Fruit fly (Drosophila melanogaster): Measurements from ENCODE around the gene CG14882.

The CG14882 gene

DNA sequence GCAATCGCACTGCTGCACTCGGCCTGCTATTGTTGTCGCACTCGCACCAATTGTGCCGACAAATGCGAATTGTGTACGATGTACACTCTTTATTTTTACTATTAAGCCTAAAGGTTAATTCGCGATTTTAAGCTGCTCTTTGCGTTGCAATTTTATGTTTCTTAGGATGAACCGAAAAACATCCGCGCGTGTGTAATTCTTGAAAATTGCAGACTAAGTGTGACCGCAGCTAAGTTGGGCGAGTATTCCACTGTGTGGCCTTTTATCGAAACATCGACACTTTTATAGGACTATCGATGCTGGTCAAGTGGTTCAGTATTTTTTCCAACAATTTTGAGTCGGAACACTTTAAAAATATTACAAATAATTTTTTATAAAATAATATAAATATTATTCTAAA, 10.6 kb downstream of the CG14882 start, which contains the start of gene Pak3:
Gene Pak3 (minus strand): TSS at position 225 of the 400 bp plus-strand sequence.
- TF ChIP-seq CG13204 (GFP tag; optimal IDR thresholded peaks at IDR 0.05) (no peak), CG4496 (GFP tag; IDR thresholded peaks at IDR 0.05) (0 out of 3 replicates have a peak, but pooled peaks have one; percentile 10), D1 (tag; optimal IDR thresholded peaks at IDR 0.05) (no peak), CG14655 (GFP tag; optimal IDR thresholded peaks at IDR 0.05) (no peak), Pif1A (GFP tag; optimal IDR thresholded peaks at IDR 0.05) (no peak), EcR (GFP tag; optimal IDR thresholded peaks at IDR 0.05) (no peak), CG15710 (tag; optimal IDR thresholded peaks at IDR 0.05) (no peak)

DNA sequence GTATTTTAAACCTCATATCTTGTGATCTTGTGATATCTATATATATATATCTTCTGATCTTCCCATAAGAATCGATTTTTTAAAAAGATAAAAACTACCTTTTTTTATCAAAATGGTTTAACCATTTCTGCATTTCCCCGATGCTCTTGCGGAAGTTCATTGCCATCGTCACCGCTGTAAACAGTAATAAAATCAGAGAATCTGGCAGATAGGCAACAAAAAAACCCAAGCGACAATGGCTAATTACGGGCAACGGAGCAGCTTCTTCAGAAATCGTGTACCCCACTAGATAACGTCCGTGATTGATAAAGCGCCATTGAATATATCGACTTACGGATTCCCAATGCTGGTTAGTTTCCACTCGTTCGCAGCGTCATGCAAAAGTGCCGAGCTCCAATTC, 11.2 kb downstream of the CG14882 start, which contains the start of gene CG10405:
Gene CG10405 (plus strand): TSS at position 301 of the 400 bp plus-strand sequence.
- no peak for TF ChIP-seq Ets98B (GFP tag; IDR thresholded peaks at IDR 0.05)
- TF ChIP-seq CG14655 (GFP tag; optimal IDR thresholded peaks at IDR 0.05), result no peak
- no peak for TF ChIP-seq CG15710 (tag; optimal IDR thresholded peaks at IDR 0.05)
- no peak for TF ChIP-seq gl (tag; optimal IDR thresholded peaks at IDR 0.05)
- no peak for TF ChIP-seq rn (GFP tag; IDR thresholded peaks at IDR 0.05)
- no peak for TF ChIP-seq CG12605 (GFP tag; IDR thresholded peaks at IDR 0.05)
- TF ChIP-seq CG8159 (tag; optimal IDR thresholded peaks at IDR 0.05), result no peak
- TF ChIP-seq EcR (GFP tag; optimal IDR thresholded peaks at IDR 0.05), result no peak
- no peak for TF ChIP-seq CG34367 (tag; optimal IDR thresholded peaks at IDR 0.05)
- no peak for TF ChIP-seq Pif1B (GFP tag; optimal IDR thresholded peaks at IDR 0.05)

DNA sequence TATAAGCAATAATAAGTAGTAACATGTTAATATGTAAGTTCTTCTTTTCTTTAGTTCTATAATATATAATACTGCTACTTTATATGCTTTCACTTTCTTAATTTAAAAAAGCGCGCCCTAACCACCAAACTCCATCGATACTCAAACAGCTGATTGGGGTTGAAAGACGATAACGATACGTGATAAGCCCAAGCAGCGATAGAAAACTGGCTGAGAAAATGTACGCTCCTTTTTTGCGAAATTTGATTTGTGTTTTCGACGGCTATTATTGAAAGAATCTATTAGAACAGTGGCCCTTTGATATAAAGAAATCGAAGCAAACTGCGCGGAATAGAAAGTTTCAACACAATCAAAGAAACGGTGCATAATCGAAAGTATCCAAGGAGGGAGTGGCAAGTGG, 12.9 kb downstream of the CG14882 start, which contains the start of gene CG14883:
Gene CG14883 (plus strand): TSS at position 178 of the 400 bp plus-strand sequence.
- TF ChIP-seq fd96Ca (GFP tag; IDR thresholded peaks at IDR 0.05) (no peak), CG34367 (tag; optimal IDR thresholded peaks at IDR 0.05) (no peak), CG4496 (GFP tag; IDR thresholded peaks at IDR 0.05) (no peak), Snoo (tag; optimal IDR thresholded peaks at IDR 0.05) (no peak), EcR (GFP tag; optimal IDR thresholded peaks at IDR 0.05) (no peak), CG8301 (tag; optimal IDR thresholded peaks at IDR 0.05) (no peak)

DNA sequence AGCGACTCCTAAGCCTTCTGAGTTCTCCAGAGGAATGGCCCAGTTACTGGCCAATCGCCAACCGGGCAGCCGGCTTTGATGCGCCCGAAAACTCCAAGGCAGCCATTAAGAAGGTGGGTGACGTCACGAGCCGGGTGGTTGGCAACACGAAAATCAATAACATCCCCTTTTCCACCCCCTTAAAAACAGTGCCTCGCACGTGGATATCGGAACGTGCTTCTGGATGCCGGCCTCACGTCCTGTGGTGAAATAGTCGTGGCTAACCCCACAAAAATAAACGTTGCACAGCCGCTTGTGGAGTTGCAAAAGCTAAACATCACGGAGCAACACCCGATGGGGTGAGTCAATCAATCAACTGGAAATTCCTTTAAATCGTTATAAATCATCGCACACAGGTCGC, 13.6 kb downstream of the CG14882 start:
- TF ChIP-seq rn (GFP tag; IDR thresholded peaks at IDR 0.05), result no peak
- no peak for TF ChIP-seq D1 (tag; optimal IDR thresholded peaks at IDR 0.05)
- TF ChIP-seq CG32121 (GFP tag; IDR thresholded peaks at IDR 0.05), result no peak
- TF ChIP-seq Ets98B (GFP tag; IDR thresholded peaks at IDR 0.05), result no peak
- TF ChIP-seq CG34367 (tag; optimal IDR thresholded peaks at IDR 0.05), result no peak
- TF ChIP-seq Pif1B (GFP tag; optimal IDR thresholded peaks at IDR 0.05), result no peak
- no peak for TF ChIP-seq gl (tag; optimal IDR thresholded peaks at IDR 0.05)
- TF ChIP-seq fd96Ca (GFP tag; IDR thresholded peaks at IDR 0.05), result no peak
- TF ChIP-seq CG14655 (GFP tag; optimal IDR thresholded peaks at IDR 0.05), result no peak

DNA sequence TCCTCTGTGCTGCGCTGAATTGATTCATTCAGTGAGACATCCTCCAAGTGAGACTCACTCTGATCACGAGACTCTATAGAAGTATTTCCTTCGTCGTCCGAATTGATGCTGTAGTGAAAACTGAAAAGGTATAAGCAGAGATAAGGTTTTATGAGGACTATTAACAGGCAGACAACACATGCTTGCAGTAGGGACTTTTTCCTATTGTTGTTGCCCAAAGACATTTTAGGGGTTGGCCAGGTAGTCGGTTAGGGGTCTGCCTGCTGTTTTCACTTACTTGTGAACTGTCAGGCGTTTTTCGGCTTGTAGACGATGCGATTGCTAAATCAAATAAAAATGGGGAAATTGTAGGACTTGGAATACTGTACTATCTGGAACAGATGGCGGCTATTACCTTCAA, 25.5 kb downstream of the CG14882 start:
- no peak for TF ChIP-seq fd96Ca (GFP tag; IDR thresholded peaks at IDR 0.05)
- no peak for TF ChIP-seq CG8159 (tag; optimal IDR thresholded peaks at IDR 0.05)
- no peak for TF ChIP-seq D1 (tag; optimal IDR thresholded peaks at IDR 0.05)
- no peak for TF ChIP-seq gl (tag; optimal IDR thresholded peaks at IDR 0.05)

DNA sequence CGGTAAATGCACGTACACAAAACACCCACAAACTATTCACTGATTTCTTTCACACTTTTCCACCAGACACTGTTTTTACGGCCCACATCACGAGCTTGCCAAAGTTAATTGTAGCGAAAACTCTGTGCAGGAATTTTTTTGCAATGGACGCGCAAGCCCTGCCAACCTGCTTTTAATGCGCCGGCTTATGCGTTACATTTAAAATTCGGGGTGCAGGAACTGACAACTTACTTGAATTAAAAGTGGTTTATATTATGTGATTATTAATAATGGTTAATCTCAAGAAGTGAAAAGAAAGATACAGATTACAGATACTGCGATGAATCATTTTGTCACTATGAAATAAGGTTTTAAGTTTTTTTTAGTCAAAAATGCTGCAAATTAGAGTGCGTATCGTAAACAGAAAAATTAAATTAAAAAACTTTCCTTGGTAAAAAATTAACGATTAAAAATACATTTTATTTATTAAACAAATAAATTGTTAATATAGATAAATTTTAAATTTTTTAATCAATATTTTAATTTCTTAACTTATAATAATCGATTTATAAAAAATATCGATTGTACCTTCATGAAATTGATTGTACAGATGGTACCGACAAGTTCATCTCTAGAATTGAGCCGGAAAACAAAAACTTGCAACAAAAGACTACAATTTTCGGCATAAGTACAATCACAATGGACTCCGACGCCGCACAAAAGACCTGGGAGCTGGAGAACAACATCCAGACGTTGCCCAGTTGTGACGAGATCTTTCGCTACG, 26.7 kb downstream of the CG14882 start, which contains the start of the genes CG42232 and CSN5:
Gene CG42232 (minus strand): TSS at position 163 of the 763 bp plus-strand sequence.
Gene CSN5 (plus strand): TSS at position 599 of the 763 bp plus-strand sequence.
- TF ChIP-seq CG10348 (GFP tag; IDR thresholded peaks at IDR 0.05), result no peak
- no peak for TF ChIP-seq CG9948 (tag; optimal IDR thresholded peaks at IDR 0.05)
- no peak for TF ChIP-seq CG17806 (tag; optimal IDR thresholded peaks at IDR 0.05)
- TF ChIP-seq Pif1A (GFP tag; optimal IDR thresholded peaks at IDR 0.05), result no peak
- TF ChIP-seq Ets98B (GFP tag; IDR thresholded peaks at IDR 0.05), result no peak
- TF ChIP-seq CG4496 (GFP tag; IDR thresholded peaks at IDR 0.05), result no peak

DNA sequence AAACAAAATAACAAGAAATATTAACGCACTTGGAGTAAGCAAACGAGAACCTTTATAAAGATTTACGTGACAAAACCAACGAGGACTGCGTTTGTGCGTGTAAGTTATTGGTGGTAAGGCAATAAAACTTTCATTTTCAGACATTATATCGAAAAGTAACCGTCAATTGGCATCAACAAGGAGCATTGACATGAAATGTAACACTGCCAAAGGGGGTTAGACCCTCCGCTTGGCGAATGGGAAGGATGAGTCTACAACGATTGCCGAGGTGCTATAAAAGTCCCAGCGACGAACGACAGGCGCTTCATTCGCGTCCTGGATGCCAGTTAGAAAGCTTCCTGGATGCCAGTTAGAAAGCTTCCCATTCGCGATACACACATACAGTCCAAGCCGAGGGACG, 29.3 kb downstream of the CG14882 start, which contains the start of gene Gyc89Da:
Gene Gyc89Da (plus strand): TSS at position 301 of the 400 bp plus-strand sequence.
- no peak for TF ChIP-seq CG15710 (tag; optimal IDR thresholded peaks at IDR 0.05)
- no peak for TF ChIP-seq Snoo (tag; optimal IDR thresholded peaks at IDR 0.05)
- TF ChIP-seq CG9948 (tag; optimal IDR thresholded peaks at IDR 0.05), result no peak
- no peak for TF ChIP-seq CG8301 (tag; optimal IDR thresholded peaks at IDR 0.05)

DNA sequence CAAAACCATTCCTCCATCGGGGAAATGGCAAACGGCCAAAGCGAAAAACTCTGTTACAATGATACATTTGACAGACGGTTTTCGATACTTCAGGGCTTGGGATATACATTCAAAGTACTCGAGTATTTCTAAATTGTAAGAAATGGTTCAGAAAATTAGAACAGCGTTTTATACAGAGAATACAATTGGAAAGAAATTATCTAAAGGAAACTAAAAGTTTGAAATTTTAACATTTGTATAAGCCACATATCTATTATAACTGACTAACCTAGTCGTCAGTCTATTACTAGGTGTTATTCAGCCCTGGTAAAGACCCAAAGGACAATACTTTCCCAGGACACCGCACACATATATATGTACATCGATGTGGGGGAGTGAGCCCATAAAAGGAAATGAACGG, 33.5 kb downstream of the CG14882 start:
- TF ChIP-seq fd96Ca (GFP tag; IDR thresholded peaks at IDR 0.05), result no peak
- no peak for TF ChIP-seq Pif1A (GFP tag; optimal IDR thresholded peaks at IDR 0.05)
- TF ChIP-seq CG15710 (tag; optimal IDR thresholded peaks at IDR 0.05), result no peak
- TF ChIP-seq CG9948 (tag; optimal IDR thresholded peaks at IDR 0.05), result no peak
- no peak for TF ChIP-seq rn (GFP tag; IDR thresholded peaks at IDR 0.05)
- no peak for TF ChIP-seq CG32121 (GFP tag; IDR thresholded peaks at IDR 0.05)
- TF ChIP-seq CG10348 (GFP tag; IDR thresholded peaks at IDR 0.05), result no peak
- no peak for TF ChIP-seq Ets98B (GFP tag; IDR thresholded peaks at IDR 0.05)
- TF ChIP-seq CG34367 (tag; optimal IDR thresholded peaks at IDR 0.05), result no peak
- no peak for TF ChIP-seq CG17806 (tag; optimal IDR thresholded peaks at IDR 0.05)
- no peak for TF ChIP-seq Pif1B (GFP tag; optimal IDR thresholded peaks at IDR 0.05)
- no peak for TF ChIP-seq D1 (tag; optimal IDR thresholded peaks at IDR 0.05)
- TF ChIP-seq CG12605 (GFP tag; IDR thresholded peaks at IDR 0.05), result no peak
- TF ChIP-seq CG8301 (tag; optimal IDR thresholded peaks at IDR 0.05), result no peak
- TF ChIP-seq EcR (GFP tag; optimal IDR thresholded peaks at IDR 0.05), result no peak
- TF ChIP-seq CG13204 (GFP tag; optimal IDR thresholded peaks at IDR 0.05), result no peak
- no peak for TF ChIP-seq Snoo (tag; optimal IDR thresholded peaks at IDR 0.05)
- no peak for TF ChIP-seq CG8159 (tag; optimal IDR thresholded peaks at IDR 0.05)
- TF ChIP-seq CG14655 (GFP tag; optimal IDR thresholded peaks at IDR 0.05), result no peak

Data from whole organism, pupa.